Fruit fly (Drosophila melanogaster) whole organism, prepupa: ENCODE results near the gene CG1789.

Experiments used
- CG10669 ChIP-seq: fragments of 200-800 bp; sonication (Bioruptor generic); optimal IDR thresholded peaks from 3 replicates; lab custom pipeline; 2018; ENCODE audit warnings: missing biosample characterization, mild to moderate bottlenecking, missing genetic modification characterization, moderate library complexity
- CG11294 ChIP-seq: fragments of 200-800 bp; sonication (Bioruptor generic); IDR thresholded peaks from 2 replicates; pipeline ENCODE4 v1.3.6; 2022; ENCODE audit warnings: missing biosample characterization, missing genetic modification characterization
- CG11902 ChIP-seq: fragments of 200-800 bp; sonication (Bioruptor generic); optimal IDR thresholded peaks from 3 replicates; lab custom pipeline; 2016; ENCODE audit warnings: missing biosample characterization, missing genetic modification characterization
- CG1621 ChIP-seq: fragments of 200-800 bp; sonication (Bioruptor generic); optimal IDR thresholded peaks from 3 replicates; lab custom pipeline; 2018; ENCODE audit warnings: missing biosample characterization, mild to moderate bottlenecking, missing genetic modification characterization
- CG16779 ChIP-seq: fragments of 200-800 bp; sonication (Bioruptor generic); optimal IDR thresholded peaks from 3 replicates; lab custom pipeline; 2017; ENCODE audit warnings: missing biosample characterization, mild to moderate bottlenecking, missing genetic modification characterization
- CG3032 ChIP-seq: fragments of 200-800 bp; optimal IDR thresholded peaks from 2 replicates; lab custom pipeline; 2019; ENCODE audit warnings: missing biosample characterization, mild to moderate bottlenecking, missing genetic modification characterization, moderate library complexity
- CG34406 ChIP-seq: fragments of 200-800 bp; sonication (Bioruptor generic); optimal IDR thresholded peaks from 3 replicates; lab custom pipeline; 2016; ENCODE audit warnings: missing biosample characterization, missing genetic modification characterization
- CG4318 ChIP-seq: fragments of 200-800 bp; sonication (Bioruptor generic); optimal IDR thresholded peaks from 3 replicates; lab custom pipeline; 2017; ENCODE audit warnings: missing biosample characterization, mild to moderate bottlenecking, missing genetic modification characterization
- CG6163 ChIP-seq: fragments of 200-800 bp; sonication (Bioruptor generic); IDR thresholded peaks from 3 replicates; pipeline ENCODE4 v1.3.6; 2022; ENCODE audit warnings: missing biosample characterization, missing genetic modification characterization
- CG6276 ChIP-seq: fragments of 200-800 bp; sonication (Bioruptor generic); optimal IDR thresholded peaks from 2 replicates; lab custom pipeline; 2017; ENCODE audit warnings: missing biosample characterization, mild to moderate bottlenecking, missing genetic modification characterization
- CG6792 ChIP-seq: fragments of 200-800 bp; sonication (Bioruptor generic); optimal IDR thresholded peaks from 3 replicates; lab custom pipeline; 2016; ENCODE audit warnings: missing biosample characterization, missing genetic modification characterization
- CG6808 ChIP-seq: fragments of 200-800 bp; sonication (Bioruptor generic); optimal IDR thresholded peaks from 3 replicates; lab custom pipeline; 2017; ENCODE audit warnings: missing biosample characterization, missing genetic modification characterization, mild to moderate bottlenecking, moderate library complexity, missing genetic modification reagents
- CG6854 ChIP-seq: fragments of 200-800 bp; sonication (Bioruptor generic); optimal IDR thresholded peaks from 2 replicates; lab custom pipeline; 2017; ENCODE audit warnings: missing biosample characterization, mild to moderate bottlenecking, missing genetic modification characterization
- CG7368 ChIP-seq: fragments of 200-800 bp; sonication (Bioruptor generic); optimal IDR thresholded peaks from 3 replicates; lab custom pipeline; 2016; ENCODE audit warnings: missing biosample characterization, missing genetic modification characterization
- CG8319 ChIP-seq: fragments of 200-800 bp; sonication (Bioruptor generic); optimal IDR thresholded peaks from 3 replicates; lab custom pipeline; 2016; ENCODE audit warnings: missing biosample characterization, missing genetic modification characterization
- CG8632 ChIP-seq: fragments of 200-800 bp; sonication (Bioruptor generic); optimal IDR thresholded peaks from 3 replicates; lab custom pipeline; 2016; ENCODE audit warnings: missing biosample characterization, missing genetic modification characterization
- Eip75B ChIP-seq: fragments of 200-800 bp; sonication (Bioruptor generic); optimal IDR thresholded peaks from 3 replicates; lab custom pipeline; 2016; ENCODE audit warnings: missing biosample characterization, missing genetic modification characterization
- Ets21C ChIP-seq: fragments of 200-800 bp; sonication (Bioruptor generic); optimal IDR thresholded peaks from 3 replicates; lab custom pipeline; 2016; ENCODE audit warnings: missing biosample characterization, missing genetic modification characterization
- Ets96B ChIP-seq: fragments of 200-800 bp; optimal IDR thresholded peaks from 2 replicates; lab custom pipeline; 2019; ENCODE audit warnings: missing biosample characterization, mild to moderate bottlenecking, missing genetic modification characterization, moderate library complexity
- Gug ChIP-seq: fragments of 200-800 bp; sonication (Bioruptor generic); IDR thresholded peaks from 2 replicates; pipeline ENCODE4 v1.3.6; 2022; ENCODE audit warnings: missing biosample characterization, missing genetic modification characterization
- Hr38 ChIP-seq: sonication (Bioruptor generic); optimal IDR thresholded peaks from 2 replicates; lab custom pipeline; 2016; ENCODE audit warnings: missing biosample characterization, missing genetic modification characterization
- Hr39 ChIP-seq: fragments of 200-800 bp; sonication (Bioruptor generic); optimal IDR thresholded peaks from 2 replicates; lab custom pipeline; 2016; ENCODE audit warnings: missing biosample characterization, missing genetic modification characterization
- Hr4 ChIP-seq: fragments of 200-800 bp; sonication (Bioruptor generic); optimal IDR thresholded peaks from 3 replicates; lab custom pipeline; 2016; ENCODE audit warnings: missing biosample characterization, missing genetic modification characterization
- Lpt ChIP-seq: fragments of 200-800 bp; sonication (Bioruptor generic); optimal IDR thresholded peaks from 3 replicates; lab custom pipeline; 2016; ENCODE audit warnings: missing biosample characterization, missing genetic modification characterization
- Met ChIP-seq: fragments of 200-800 bp; sonication (Bioruptor generic); optimal IDR thresholded peaks from 3 replicates; lab custom pipeline; 2016; ENCODE audit warnings: missing biosample characterization, missing genetic modification characterization
- OdsH ChIP-seq: fragments of 200-800 bp; sonication (Bioruptor generic); optimal IDR thresholded peaks from 3 replicates; lab custom pipeline; 2016; ENCODE audit warnings: missing biosample characterization, missing genetic modification characterization
- Smox ChIP-seq: fragments of 200-800 bp; sonication (Bioruptor generic); optimal IDR thresholded peaks from 3 replicates; lab custom pipeline; 2016; ENCODE audit warnings: missing biosample characterization, missing genetic modification characterization
- Sox14 ChIP-seq: fragments of 200-800 bp; sonication (Bioruptor generic); optimal IDR thresholded peaks from 3 replicates; lab custom pipeline; 2016; ENCODE audit warnings: missing biosample characterization, missing genetic modification characterization
- achi ChIP-seq: fragments of 200-800 bp; sonication (Bioruptor generic); optimal IDR thresholded peaks from 3 replicates; lab custom pipeline; 2016; ENCODE audit warnings: missing biosample characterization, missing genetic modification characterization
- acj6 ChIP-seq: fragments of 200-800 bp; sonication (Bioruptor generic); optimal IDR thresholded peaks from 3 replicates; lab custom pipeline; 2016; ENCODE audit warnings: missing biosample characterization, missing genetic modification characterization
- dsx ChIP-seq: fragments of 200-800 bp; optimal IDR thresholded peaks from 3 replicates; lab custom pipeline; 2019; ENCODE audit warnings: missing biosample characterization, mild to moderate bottlenecking, missing genetic modification characterization, moderate library complexity; ENCODE audit not compliant: poor library complexity, severe bottlenecking
- esn ChIP-seq: fragments of 200-800 bp; sonication (Bioruptor generic); optimal IDR thresholded peaks from 2 replicates; lab custom pipeline; 2016; ENCODE audit warnings: missing biosample characterization, mild to moderate bottlenecking, missing genetic modification characterization, moderate library complexity
- fd59A ChIP-seq: fragments of 200-800 bp; sonication (Bioruptor generic); optimal IDR thresholded peaks from 2 replicates; lab custom pipeline; 2017; ENCODE audit warnings: missing biosample characterization, mild to moderate bottlenecking, missing genetic modification characterization, missing genetic modification reagents
- fd85E ChIP-seq: fragments of 200-800 bp; sonication (Bioruptor generic); optimal IDR thresholded peaks from 3 replicates; lab custom pipeline; 2016; ENCODE audit warnings: missing biosample characterization, missing genetic modification characterization
- lz ChIP-seq: fragments of 200-800 bp; sonication (Bioruptor generic); optimal IDR thresholded peaks from 3 replicates; lab custom pipeline; 2016; ENCODE audit warnings: missing biosample characterization, missing genetic modification characterization
- net ChIP-seq: fragments of 200-800 bp; sonication (Bioruptor generic); optimal IDR thresholded peaks from 3 replicates; lab custom pipeline; 2016; ENCODE audit warnings: missing biosample characterization, missing genetic modification characterization
- pdm3 ChIP-seq: fragments of 200-800 bp; sonication (Bioruptor generic); optimal IDR thresholded peaks from 3 replicates; lab custom pipeline; 2016; ENCODE audit warnings: missing biosample characterization, missing genetic modification characterization
- salr ChIP-seq, 2 experiments: fragments of 200-800 bp; sonication (Bioruptor generic); optimal IDR thresholded peaks; 3 replicates each; lab custom pipeline; 2016 to 2018; ENCODE audit warnings: missing biosample characterization in 2 of 2, missing genetic modification characterization in 2 of 2, mild to moderate bottlenecking in 1 of 2
- spab ChIP-seq: fragments of 200-800 bp; sonication (Bioruptor generic); optimal IDR thresholded peaks from 2 replicates; lab custom pipeline; 2017; ENCODE audit warnings: missing biosample characterization, mild to moderate bottlenecking, missing genetic modification characterization, missing genetic modification reagents
- ss ChIP-seq, 2 experiments: fragments of 200-800 bp; sonication (Bioruptor generic); optimal IDR thresholded peaks; 2 replicates in 1 of 2; 3 replicates in 1 of 2; lab custom pipeline; 2017 to 2018; ENCODE audit warnings: mild to moderate bottlenecking in 2 of 2, missing biosample characterization in 2 of 2, missing genetic modification characterization in 2 of 2, moderate library complexity in 1 of 2
- svp ChIP-seq: fragments of 200-800 bp; sonication (Bioruptor generic); peaks from one replicate; lab custom pipeline; 2016; ENCODE audit warnings: missing biosample characterization, missing genetic modification characterization
- topi ChIP-seq: fragments of 200-800 bp; sonication (Bioruptor generic); optimal IDR thresholded peaks from 3 replicates; lab custom pipeline; 2016; ENCODE audit warnings: missing biosample characterization, missing genetic modification characterization

CG1789 gene

dm6 chrX:8731464-8731863, 11.1 kb downstream of the CG1789 start (continued):
- TF ChIP-seq Met (GFP tag; lab: Kevin White, UChicago) (no peak), ss (GFP tag; optimal IDR thresholded peaks at IDR 0.05; lab: Kevin White, UChicago) (no peak), CG6854 (GFP tag; lab: Kevin White, UChicago) (no peak), Hr4 (GFP tag; lab: Kevin White, UChicago) (no peak), CG11902 (GFP tag; lab: Kevin White, UChicago) (no peak), CG7368 (GFP tag; lab: Kevin White, UChicago) (no peak), CG3032 (tag; lab: Kevin White, UChicago) (no peak), pdm3 (GFP tag; lab: Kevin White, UChicago) (no peak), CG34406 (GFP tag; lab: Kevin White, UChicago) (no peak), Hr39 (GFP tag; lab: Kevin White, UChicago) (no peak), CG6808 (no peak), svp (GFP tag; lab: Kevin White, UChicago) (peak; percentile 8), CG6276 (GFP tag; lab: Kevin White, UChicago) (no peak), achi (no peak), esn (GFP tag; lab: Kevin White, UChicago) (no peak), net (no peak), CG11294 (no peak), fd85E (GFP tag; lab: Kevin White, UChicago) (no peak), acj6 (GFP tag; lab: Kevin White, UChicago) (no peak)

dm6 chrX:8732379-8732778, 12.1 kb downstream of the CG1789 start:
- no peak for TF ChIP-seq CG11902 (GFP tag; lab: Kevin White, UChicago)
- no peak for TF ChIP-seq Smox (GFP tag; lab: Kevin White, UChicago)
- no peak for TF ChIP-seq Hr38 (GFP tag; lab: Kevin White, UChicago)
- no peak for TF ChIP-seq Ets21C
- TF ChIP-seq acj6 (GFP tag; lab: Kevin White, UChicago): no peak
- no peak for TF ChIP-seq CG1621 (tag; lab: Kevin White, UChicago)
- TF ChIP-seq esn (GFP tag; lab: Kevin White, UChicago): no peak
- no peak for TF ChIP-seq CG6276 (GFP tag; lab: Kevin White, UChicago)
- no peak for TF ChIP-seq CG6163 (GFP tag; lab: Robert Waterston, UW)
- no peak for TF ChIP-seq spab (GFP tag; lab: Kevin White, UChicago)
- no peak for TF ChIP-seq topi (GFP tag; lab: Kevin White, UChicago)
- TF ChIP-seq ss (GFP tag; optimal IDR thresholded peaks at IDR 0.05; lab: Kevin White, UChicago): no peak
- no peak for TF ChIP-seq Ets96B
- TF ChIP-seq CG8319 (GFP tag; lab: Kevin White, UChicago): no peak

- TF ChIP-seq CG8632 (GFP tag; lab: Kevin White, UChicago): no peak
- no peak for TF ChIP-seq Gug (GFP tag; lab: Robert Waterston, UW)
- no peak for TF ChIP-seq CG6163 (GFP tag; lab: Robert Waterston, UW)
- no peak for TF ChIP-seq dsx (GFP tag; lab: Kevin White, UChicago)
- no peak for TF ChIP-seq net
- no peak for TF ChIP-seq CG6854 (GFP tag; lab: Kevin White, UChicago)
- TF ChIP-seq CG6792: no peak
- no peak for TF ChIP-seq CG6808
Observed at dm6 chrX:8743456-8743965, 23.2 kb downstream of the CG1789 start.

- TF ChIP-seq CG8632 (GFP tag; lab: Kevin White, UChicago): no peak
- TF ChIP-seq svp (GFP tag; lab: Kevin White, UChicago): peak; percentile 35
Observed at dm6 chrX:8746933-8747332, 26.6 kb downstream of the CG1789 start.

dm6 chrX:8747627-8748026, 27.3 kb downstream of the CG1789 start:
- TF ChIP-seq OdsH (peak; percentile 7), CG1621 (tag; lab: Kevin White, UChicago) (peak; percentile 28), CG34406 (GFP tag; lab: Kevin White, UChicago) (no peak), Eip75B (GFP tag; lab: Kevin White, UChicago) (peak; percentile 26), fd85E (GFP tag; lab: Kevin White, UChicago) (no peak), Hr38 (GFP tag; lab: Kevin White, UChicago) (no peak), achi (peak; percentile 28), spab (GFP tag; lab: Kevin White, UChicago) (peak; percentile 27), Hr4 (GFP tag; lab: Kevin White, UChicago) (no peak), Lpt (GFP tag; lab: Kevin White, UChicago) (no peak), lz (GFP tag; lab: Kevin White, UChicago) (no peak), Sox14 (GFP tag; lab: Kevin White, UChicago) (peak; percentile 20), CG16779 (tag; lab: Kevin White, UChicago) (no peak), salr (GFP tag; optimal IDR thresholded peaks at IDR 0.05; lab: Kevin White, UChicago) (peak in 1 of 2 experiments; percentile 37), CG4318 (GFP tag; lab: Kevin White, UChicago) (no peak), Ets96B (peak; percentile 60), fd59A (GFP tag; lab: Kevin White, UChicago) (peak; percentile 45), CG10669 (GFP tag; lab: Kevin White, UChicago) (peak; percentile 48), Gug (GFP tag; lab: Robert Waterston, UW) (no peak)
